Worm (Caenorhabditis elegans) whole organism, L1 larva: ENCODE results near the gene K09G1.1.

Source experiments
- F16B12.6 ChIP-seq: fragments of 150-350 bp; optimal IDR thresholded peaks from 2 replicates; lab custom pipeline; 2014; ENCODE audit warnings: missing biosample characterization, missing genetic modification characterization
- alr-1 ChIP-seq: fragments of 200-800 bp; sonication (Bioruptor generic); optimal IDR thresholded peaks from 2 replicates; lab custom pipeline; 2018; ENCODE audit warnings: borderline replicate concordance, mild to moderate bottlenecking, missing genetic modification characterization, missing compliant biosample characterization
- mab-9 ChIP-seq: fragments of 200-800 bp; sonication (Bioruptor generic); IDR thresholded peaks from 2 replicates; pipeline ENCODE4 v1.3.6; 2022; ENCODE audit warnings: missing genetic modification reagents, missing genetic modification characterization, missing compliant biosample characterization
- nhr-28 ChIP-seq: fragments of 150-350 bp; optimal IDR thresholded peaks from 2 replicates; lab custom pipeline; 2014; ENCODE audit warnings: missing biosample characterization, missing genetic modification characterization
- nhr-90 ChIP-seq: sonication (generic microtip); optimal IDR thresholded peaks from 2 replicates; lab custom pipeline; 2016; ENCODE audit warnings: mild to moderate bottlenecking, missing genetic modification characterization, missing compliant biosample characterization; ENCODE audit not compliant: poor library complexity
- pag-3 ChIP-seq: sonication (generic microtip); optimal IDR thresholded peaks from 2 replicates; lab custom pipeline; 2017; ENCODE audit warnings: missing genetic modification characterization, mild to moderate bottlenecking, missing compliant biosample characterization, antibody characterized with exemption, borderline replicate concordance; ENCODE audit not compliant: insufficient read depth
- unc-62 ChIP-seq: fragments of 150-350 bp; optimal IDR thresholded peaks from 2 replicates; lab custom pipeline; 2014; ENCODE audit warnings: missing biosample characterization, missing genetic modification reagents, missing genetic modification characterization
- unc-86 ChIP-seq: sonication (generic microtip); optimal IDR thresholded peaks from 2 replicates; lab custom pipeline; 2016; ENCODE audit warnings: missing genetic modification characterization, missing compliant biosample characterization
- unc-98 ChIP-seq: fragments of 200-800 bp; sonication (Bioruptor generic); IDR thresholded peaks from 2 replicates; pipeline ENCODE4 v1.3.6; 2022; ENCODE audit warnings: missing genetic modification characterization, missing compliant biosample characterization
- ztf-4 ChIP-seq: fragments of 150-350 bp; optimal IDR thresholded peaks from 2 replicates; lab custom pipeline; 2014; ENCODE audit warnings: missing biosample characterization, missing genetic modification characterization

ce11 chrV:9536505-9536904 lies 46.8 kb upstream of the K09G1.1 start, which contains the start of gene C50F4.4:
- TF ChIP-seq unc-98 (no peak), nhr-90 (tag; lab: Kevin White, UChicago) (peak; percentile 71), unc-86 (tag; lab: Kevin White, UChicago) (peak; percentile 15), nhr-28 (no peak), mab-9 (0 out of 2 replicates have a peak, but pooled peaks have one; percentile 49), pag-3 (tag; lab: Kevin White, UChicago) (no peak), unc-62 (GFP tag; lab: Kevin White, UChicago) (no peak), F16B12.6 (tag; lab: Kevin White, UChicago) (no peak), ztf-4 (no peak), alr-1 (tag; lab: Kevin White, UChicago) (no peak)
